Fruit fly (Drosophila melanogaster): Measurements from ENCODE around the gene rin.

The rin gene

dm6 chr3R:13656294-13656693, 9.5 kb downstream of the rin start, which contains the start of gene Rbp4:
Rbp4 (minus strand) TSS chr3R:13656394.
- no peak for TF ChIP-seq EcR (GFP tag; optimal IDR thresholded peaks at IDR 0.05)
- no peak for TF ChIP-seq psq (optimal IDR thresholded peaks at IDR 0.05)
- no peak for TF ChIP-seq usp (GFP tag; optimal IDR thresholded peaks at IDR 0.05)
- no peak for TF ChIP-seq Dll (optimal IDR thresholded peaks at IDR 0.05)
- no peak for TF ChIP-seq CG8478 (optimal IDR thresholded peaks at IDR 0.05)
- no peak for TF ChIP-seq pan (optimal IDR thresholded peaks at IDR 0.05)

dm6 chr3R:13659865-13660738, 13.3 kb downstream of the rin start, which contains the start of gene Hrb87F:
Hrb87F (minus strand) TSS chr3R:13660531.
- TF ChIP-seq pan (optimal IDR thresholded peaks at IDR 0.05) (no peak), CG8478 (optimal IDR thresholded peaks at IDR 0.05) (no peak), usp (GFP tag; optimal IDR thresholded peaks at IDR 0.05) (no peak), EcR (GFP tag; optimal IDR thresholded peaks at IDR 0.05) (no peak), Dll (optimal IDR thresholded peaks at IDR 0.05) (no peak), psq (optimal IDR thresholded peaks at IDR 0.05) (no peak)

dm6 chr3R:13660924-13661659, 14.3 kb downstream of the rin start, which contains the start of gene B52:
B52 (plus strand) TSS chr3R:13661311.
- TF ChIP-seq psq (optimal IDR thresholded peaks at IDR 0.05) (no peak), EcR (GFP tag; optimal IDR thresholded peaks at IDR 0.05) (no peak), usp (GFP tag; optimal IDR thresholded peaks at IDR 0.05) (no peak), pan (optimal IDR thresholded peaks at IDR 0.05) (no peak), Dll (optimal IDR thresholded peaks at IDR 0.05) (no peak), CG8478 (optimal IDR thresholded peaks at IDR 0.05) (no peak)

- TF ChIP-seq EcR (GFP tag; optimal IDR thresholded peaks at IDR 0.05) (no peak), CG8478 (optimal IDR thresholded peaks at IDR 0.05) (no peak), pan (optimal IDR thresholded peaks at IDR 0.05) (no peak)
These were observed 15.3 kb downstream of the rin start for dm6 chr3R:13662149-13662548.

- TF ChIP-seq Dll (optimal IDR thresholded peaks at IDR 0.05) (no peak), usp (GFP tag; optimal IDR thresholded peaks at IDR 0.05) (no peak), EcR (GFP tag; optimal IDR thresholded peaks at IDR 0.05) (no peak), psq (optimal IDR thresholded peaks at IDR 0.05) (no peak), pan (optimal IDR thresholded peaks at IDR 0.05) (no peak), CG8478 (optimal IDR thresholded peaks at IDR 0.05) (no peak)
These were observed 19.2 kb downstream of the rin start for dm6 chr3R:13665992-13666391.

dm6 chr3R:13672898-13673297, 26.1 kb downstream of the rin start:
- TF ChIP-seq CG8478 (optimal IDR thresholded peaks at IDR 0.05) (no peak), Dll (optimal IDR thresholded peaks at IDR 0.05) (no peak), EcR (GFP tag; optimal IDR thresholded peaks at IDR 0.05) (no peak), psq (optimal IDR thresholded peaks at IDR 0.05) (no peak), pan (optimal IDR thresholded peaks at IDR 0.05) (no peak), usp (GFP tag; optimal IDR thresholded peaks at IDR 0.05) (no peak)

- no peak for TF ChIP-seq Dll (optimal IDR thresholded peaks at IDR 0.05)
- TF ChIP-seq usp (GFP tag; optimal IDR thresholded peaks at IDR 0.05), result no peak
- no peak for TF ChIP-seq psq (optimal IDR thresholded peaks at IDR 0.05)
- no peak for TF ChIP-seq pan (optimal IDR thresholded peaks at IDR 0.05)
- TF ChIP-seq EcR (GFP tag; optimal IDR thresholded peaks at IDR 0.05), result no peak
- TF ChIP-seq CG8478 (optimal IDR thresholded peaks at IDR 0.05), result no peak
These were observed 27.8 kb downstream of the rin start, which contains the start of gene Task6 for dm6 chr3R:13674492-13675033. Task6 (minus strand) TSS chr3R:13674542.

- TF ChIP-seq psq (optimal IDR thresholded peaks at IDR 0.05) (no peak), Dll (optimal IDR thresholded peaks at IDR 0.05) (no peak), usp (GFP tag; optimal IDR thresholded peaks at IDR 0.05) (no peak), CG8478 (optimal IDR thresholded peaks at IDR 0.05) (no peak), pan (optimal IDR thresholded peaks at IDR 0.05) (no peak), EcR (GFP tag; optimal IDR thresholded peaks at IDR 0.05) (no peak)
These were observed 29.6 kb downstream of the rin start, which contains the start of the genes Lkb1 and CG9588 for dm6 chr3R:13676137-13677086. Lkb1 (plus strand) TSS chr3R:13676549. CG9588 (minus strand) TSS chr3R:13676681.

- TF ChIP-seq usp (GFP tag; optimal IDR thresholded peaks at IDR 0.05) (no peak), psq (optimal IDR thresholded peaks at IDR 0.05) (no peak), pan (optimal IDR thresholded peaks at IDR 0.05) (no peak), Dll (optimal IDR thresholded peaks at IDR 0.05) (no peak), EcR (GFP tag; optimal IDR thresholded peaks at IDR 0.05) (no peak), CG8478 (optimal IDR thresholded peaks at IDR 0.05) (no peak)
These were observed 36.3 kb downstream of the rin start for dm6 chr3R:13682994-13683623.

All from whole organism.